Worm (Caenorhabditis elegans) whole organism, late embryonic: ENCODE data around the gene txdc-12.2.

Experiments
- C38D4.7 ChIP-seq: fragments of 200-800 bp; sonication (Bioruptor generic); optimal IDR thresholded peaks from 2 replicates; lab custom pipeline; 2018; ENCODE audit warnings: mild to moderate bottlenecking, missing genetic modification characterization, moderate library complexity, missing compliant biosample characterization
- K02D7.2 ChIP-seq: sonication (generic microtip); optimal IDR thresholded peaks from 2 replicates; lab custom pipeline; 2017; ENCODE audit warnings: mild to moderate bottlenecking, missing genetic modification characterization, missing compliant biosample characterization
- K09A11.1 ChIP-seq: sonication (generic microtip); optimal IDR thresholded peaks from 2 replicates; lab custom pipeline; 2017; ENCODE audit warnings: antibody characterized with exemption, mild to moderate bottlenecking, missing genetic modification characterization, missing compliant biosample characterization; ENCODE audit not compliant: insufficient read depth
- T23F11.4 ChIP-seq: fragments of 200-800 bp; sonication (Bioruptor generic); optimal IDR thresholded peaks from 2 replicates; lab custom pipeline; 2018; ENCODE audit warnings: mild to moderate bottlenecking, missing genetic modification characterization, missing compliant biosample characterization
- Y22D7AL.16 ChIP-seq: sonication (generic microtip); optimal IDR thresholded peaks from 2 replicates; lab custom pipeline; 2016; ENCODE audit warnings: missing genetic modification characterization, missing compliant biosample characterization
- ahr-1 ChIP-seq: sonication (generic microtip); optimal IDR thresholded peaks from 2 replicates; lab custom pipeline; 2016; ENCODE audit warnings: missing genetic modification characterization, missing compliant biosample characterization
- ceh-14 ChIP-seq: sonication (generic microtip); optimal IDR thresholded peaks from 2 replicates; lab custom pipeline; 2016; ENCODE audit warnings: missing genotype, missing genetic modification characterization, missing compliant biosample characterization
- ceh-19 ChIP-seq: fragments of 200-800 bp; sonication (Bioruptor generic); optimal IDR thresholded peaks from 2 replicates; lab custom pipeline; 2018; ENCODE audit warnings: mild to moderate bottlenecking, missing genetic modification characterization, missing compliant biosample characterization
- ceh-22 ChIP-seq: sonication (generic microtip); optimal IDR thresholded peaks from 2 replicates; lab custom pipeline; 2017; ENCODE audit warnings: missing biosample characterization, missing genetic modification characterization
- ceh-24 ChIP-seq: sonication (generic microtip); optimal IDR thresholded peaks from 2 replicates; lab custom pipeline; 2016; ENCODE audit warnings: mild to moderate bottlenecking, missing genetic modification characterization, missing compliant biosample characterization
- ceh-31 ChIP-seq: sonication (generic microtip); optimal IDR thresholded peaks from 2 replicates; lab custom pipeline; 2016; ENCODE audit warnings: missing genetic modification characterization, missing compliant biosample characterization
- ceh-34 ChIP-seq: sonication (generic microtip); optimal IDR thresholded peaks from 2 replicates; lab custom pipeline; 2016; ENCODE audit warnings: mild to moderate bottlenecking, missing genetic modification characterization, missing compliant biosample characterization
- ceh-45 ChIP-seq: fragments of 200-800 bp; sonication (Bioruptor generic); IDR thresholded peaks from 2 replicates; pipeline ENCODE4 v1.3.6; 2022; ENCODE audit warnings: missing genetic modification reagents, missing genetic modification characterization, missing compliant biosample characterization
- ceh-9 ChIP-seq: sonication (generic microtip); optimal IDR thresholded peaks from 2 replicates; lab custom pipeline; 2016; ENCODE audit warnings: mild to moderate bottlenecking, missing genetic modification characterization, inconsistent platforms, missing compliant biosample characterization
- elt-2 ChIP-seq: sonication (generic microtip); optimal IDR thresholded peaks from 2 replicates; lab custom pipeline; 2016; ENCODE audit warnings: missing genetic modification reagents, missing genetic modification characterization, missing compliant biosample characterization
- fkh-10 ChIP-seq: fragments of 150-350 bp; optimal IDR thresholded peaks from 2 replicates; lab custom pipeline; 2014; ENCODE audit warnings: missing biosample characterization, missing genetic modification reagents, missing genetic modification characterization
- fkh-6 ChIP-seq: sonication (generic microtip); optimal IDR thresholded peaks from 2 replicates; lab custom pipeline; 2016; ENCODE audit warnings: missing genetic modification characterization, missing compliant biosample characterization
- gmeb-2 ChIP-seq: sonication (generic microtip); optimal IDR thresholded peaks from 2 replicates; lab custom pipeline; 2016; ENCODE audit warnings: missing genetic modification characterization, inconsistent platforms, missing compliant biosample characterization
- hlh-13 ChIP-seq: fragments of 200-800 bp; sonication (Bioruptor generic); optimal IDR thresholded peaks from 2 replicates; lab custom pipeline; 2018; ENCODE audit warnings: mild to moderate bottlenecking, missing genetic modification characterization, missing compliant biosample characterization
- hlh-30 ChIP-seq: sonication (generic microtip); optimal IDR thresholded peaks from 2 replicates; lab custom pipeline; 2017; ENCODE audit warnings: antibody characterized with exemption, missing genetic modification characterization, missing compliant biosample characterization; ENCODE audit not compliant: insufficient read depth
- hlh-8 ChIP-seq: sonication (generic microtip); optimal IDR thresholded peaks from 2 replicates; lab custom pipeline; 2016; ENCODE audit warnings: missing genotype, missing genetic modification characterization, missing compliant biosample characterization
- lin-11 ChIP-seq: fragments of 200-800 bp; sonication (Bioruptor generic); optimal IDR thresholded peaks from 2 replicates; lab custom pipeline; 2018; ENCODE audit warnings: mild to moderate bottlenecking, missing genetic modification characterization, missing compliant biosample characterization
- mec-3 ChIP-seq: sonication (generic microtip); optimal IDR thresholded peaks from 2 replicates; lab custom pipeline; 2016; ENCODE audit warnings: borderline replicate concordance, missing genetic modification characterization, missing compliant biosample characterization
- nfya-1 ChIP-seq: sonication (generic microtip); optimal IDR thresholded peaks from 2 replicates; lab custom pipeline; 2017; ENCODE audit warnings: missing genetic modification characterization, mild to moderate bottlenecking, missing compliant biosample characterization, antibody characterized with exemption, moderate library complexity
- nhr-11 ChIP-seq: fragments of 150-350 bp; optimal IDR thresholded peaks from 2 replicates; lab custom pipeline; 2014; ENCODE audit warnings: missing biosample characterization, missing genetic modification characterization
- nhr-232 ChIP-seq: sonication (generic microtip); optimal IDR thresholded peaks from 2 replicates; lab custom pipeline; 2016; ENCODE audit warnings: missing genetic modification characterization, missing compliant biosample characterization
- pha-2 ChIP-seq: sonication (generic microtip); optimal IDR thresholded peaks from 2 replicates; lab custom pipeline; 2017; ENCODE audit warnings: mild to moderate bottlenecking, missing genetic modification characterization, missing compliant biosample characterization
- pros-1 ChIP-seq: fragments of 150-350 bp; optimal IDR thresholded peaks from 2 replicates; lab custom pipeline; 2014; ENCODE audit warnings: missing biosample characterization, missing genetic modification reagents, missing genetic modification characterization
- ref-2 ChIP-seq: sonication (generic microtip); optimal IDR thresholded peaks from 2 replicates; lab custom pipeline; 2016; ENCODE audit warnings: missing genetic modification characterization, missing compliant biosample characterization
- sox-2 ChIP-seq: fragments of 200-800 bp; sonication (Bioruptor generic); IDR thresholded peaks from 2 replicates; pipeline ENCODE4 v1.3.6; 2022; ENCODE audit warnings: missing genetic modification reagents, missing genetic modification characterization, missing compliant biosample characterization
- tbx-2 ChIP-seq: sonication (generic microtip); optimal IDR thresholded peaks from 2 replicates; lab custom pipeline; 2016; ENCODE audit warnings: missing genetic modification characterization, missing compliant biosample characterization
- unc-42 ChIP-seq: sonication (generic microtip); optimal IDR thresholded peaks from 2 replicates; lab custom pipeline; 2016; ENCODE audit warnings: missing genotype, missing genetic modification characterization, missing compliant biosample characterization
- unc-55 ChIP-seq: sonication (generic microtip); optimal IDR thresholded peaks from 2 replicates; lab custom pipeline; 2017; ENCODE audit warnings: missing biosample characterization, missing genetic modification reagents, missing genetic modification characterization

Gene txdc-12.2

ce11 chrX:2043224-2043623 lies 31.0 kb upstream of the txdc-12.2 start (continued):
- no peak for TF ChIP-seq fkh-6
- no peak for TF ChIP-seq fkh-10

DNA sequence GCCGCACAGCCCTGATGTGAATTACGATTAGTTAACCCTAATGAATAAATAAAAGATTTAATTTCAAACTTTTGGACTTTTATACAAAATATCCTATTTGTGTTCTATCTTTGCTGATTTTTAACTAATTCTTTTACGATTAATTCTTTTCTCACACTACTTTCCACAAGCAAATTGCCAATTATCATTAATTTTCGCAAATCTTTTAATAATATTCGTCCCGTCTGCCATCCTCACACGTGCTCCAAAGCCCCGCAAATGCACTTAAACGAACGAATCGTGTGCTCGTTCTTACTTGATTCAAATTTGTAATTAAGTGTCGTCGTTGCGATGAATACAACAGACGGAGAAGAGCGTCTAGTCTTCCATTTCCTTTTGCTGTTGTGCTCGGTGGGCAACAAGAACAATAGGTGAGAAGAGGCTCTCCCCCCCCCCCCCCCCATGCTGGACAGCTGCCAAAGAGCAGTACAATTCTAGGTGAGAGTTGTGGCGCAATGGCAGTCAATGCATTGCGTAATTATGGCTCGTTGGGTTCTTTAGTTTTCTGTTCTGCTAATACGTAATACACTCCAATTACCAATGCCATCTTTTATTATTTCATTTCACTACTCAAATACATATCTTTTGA lies 29.6 kb upstream of the txdc-12.2 start:
- peak; percentile 96 for TF ChIP-seq unc-42 (tag; lab: Kevin White, UChicago)
- peak; percentile 45 for TF ChIP-seq ceh-31 (tag; lab: Kevin White, UChicago)
- no peak for TF ChIP-seq ceh-19 (GFP tag; lab: Kevin White, UChicago)
- TF ChIP-seq sox-2 (GFP tag; lab: Robert Waterston, UW): peak; percentile 55
- TF ChIP-seq nhr-232: no peak

DNA sequence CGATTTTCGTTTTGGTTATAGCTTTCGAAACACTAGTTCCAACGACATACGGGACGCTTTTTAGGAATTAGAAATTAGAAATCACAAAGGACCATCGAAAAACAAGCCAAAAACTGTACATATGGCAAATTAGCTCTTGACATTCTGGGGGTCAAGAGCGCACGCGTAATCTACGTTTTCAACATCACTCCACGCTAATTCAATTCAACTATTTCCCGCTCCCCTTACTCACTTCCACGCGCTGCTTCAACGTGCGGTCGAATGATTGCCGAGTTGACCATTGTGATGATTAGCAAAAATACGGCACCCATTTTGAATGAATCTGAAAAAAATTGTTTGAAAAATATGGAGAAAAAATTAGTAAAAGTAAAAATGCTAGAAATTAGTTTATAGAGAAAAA lies 28.6 kb upstream of the txdc-12.2 start:
- TF ChIP-seq unc-42 (tag; lab: Kevin White, UChicago) (peak; percentile 74), elt-2 (tag; lab: Kevin White, UChicago) (no peak)

ce11 chrX:2046124-2046722 lies 28.0 kb upstream of the txdc-12.2 start, which contains the start of gene igcm-4:
Gene igcm-4, minus strand, starts transcription at chrX:2046360.
- TF ChIP-seq hlh-13 (GFP tag; lab: Kevin White, UChicago) (no peak), ahr-1 (tag; lab: Kevin White, UChicago) (no peak), ref-2 (tag; lab: Kevin White, UChicago) (peak; percentile 9), ceh-14 (tag; lab: Kevin White, UChicago) (no peak), K02D7.2 (tag; lab: Kevin White, UChicago) (no peak), C38D4.7 (no peak), gmeb-2 (tag; lab: Kevin White, UChicago) (no peak), hlh-8 (tag; lab: Kevin White, UChicago) (no peak), K09A11.1 (no peak), ceh-45 (GFP tag; lab: Robert Waterston, UW) (no peak), lin-11 (tag; lab: Kevin White, UChicago) (no peak), tbx-2 (no peak), unc-55 (GFP tag; lab: Kevin White, UChicago) (peak; percentile 99), ceh-9 (tag; lab: Kevin White, UChicago) (no peak), mec-3 (no peak)

ce11 chrX:2047208-2047946 lies 26.9 kb upstream of the txdc-12.2 start:
- TF ChIP-seq mec-3 (no peak), unc-55 (GFP tag; lab: Kevin White, UChicago) (peak; percentile 66), K09A11.1 (no peak), nfya-1 (tag; lab: Kevin White, UChicago) (no peak), pha-2 (tag; lab: Kevin White, UChicago) (peak; percentile 19), ceh-24 (tag; lab: Kevin White, UChicago) (no peak), T23F11.4 (GFP tag; lab: Kevin White, UChicago) (no peak), fkh-6 (no peak), ceh-22 (tag; lab: Kevin White, UChicago) (peak; percentile 66), elt-2 (tag; lab: Kevin White, UChicago) (no peak), nhr-232 (no peak), sox-2 (GFP tag; lab: Robert Waterston, UW) (no peak), hlh-30 (tag; lab: Kevin White, UChicago) (no peak), pros-1 (tag; lab: Kevin White, UChicago) (no peak), nhr-11 (tag; lab: Kevin White, UChicago) (no peak), Y22D7AL.16 (no peak), ceh-34 (tag; lab: Kevin White, UChicago) (no peak), ceh-14 (tag; lab: Kevin White, UChicago) (no peak)
- TF ChIP-seq, all 69 proteins: peak for 3
